Fruit fly (Drosophila melanogaster) whole organism, wandering third instar larva: ENCODE measurements around the gene et.

Experiments
- CG32264 ChIP-seq: fragments of 200-800 bp; sonication (Bioruptor generic); optimal IDR thresholded peaks from 2 replicates; lab custom pipeline; 2016; ENCODE audit warnings: missing biosample characterization, missing genetic modification characterization
- Dfd ChIP-seq: fragments of >200 bp; optimal IDR thresholded peaks from 2 replicates; lab custom pipeline; 2017; ENCODE audit warnings: missing biosample characterization, missing genetic modification characterization
- Hr78 ChIP-seq: fragments of >200 bp; optimal IDR thresholded peaks from 2 replicates; lab custom pipeline; 2017; ENCODE audit warnings: missing biosample characterization, missing genetic modification characterization
- Myc ChIP-seq: fragments of >200 bp; optimal IDR thresholded peaks from 2 replicates; lab custom pipeline; 2017
- N ChIP-seq: fragments of >200 bp; optimal IDR thresholded peaks from 2 replicates; lab custom pipeline; 2018; ENCODE audit warnings: missing biosample characterization, missing external identifiers, missing genetic modification characterization
- br ChIP-seq: fragments of 200-800 bp; sonication (Bioruptor generic); optimal IDR thresholded peaks from 2 replicates; lab custom pipeline; 2016; ENCODE audit warnings: missing biosample characterization, missing genetic modification characterization
- lola ChIP-seq: fragments of >200 bp; optimal IDR thresholded peaks from 2 replicates; lab custom pipeline; 2017; ENCODE audit warnings: missing biosample characterization, missing genetic modification characterization
- pan ChIP-seq: fragments of >200 bp; optimal IDR thresholded peaks from 2 replicates; lab custom pipeline; 2017
- psq ChIP-seq: fragments of 200-800 bp; sonication (Bioruptor generic); optimal IDR thresholded peaks from 3 replicates; lab custom pipeline; 2017; ENCODE audit warnings: missing biosample characterization, mild to moderate bottlenecking, missing genetic modification characterization, moderate library complexity
- woc ChIP-seq: sonication (Bioruptor generic); optimal IDR thresholded peaks from 2 replicates; lab custom pipeline; 2016; ENCODE audit warnings: missing biosample characterization, mild to moderate bottlenecking, missing genetic modification characterization

- TF ChIP-seq woc (GFP tag; lab: Kevin White, UChicago) (peak; percentile 74), N (GFP tag; lab: Kevin White, UChicago) (no peak), br (GFP tag; lab: Kevin White, UChicago) (no peak), Dfd (GFP tag; lab: Kevin White, UChicago) (no peak), Hr78 (GFP tag; lab: Kevin White, UChicago) (no peak), CG32264 (GFP tag; lab: Kevin White, UChicago) (no peak), psq (GFP tag; lab: Kevin White, UChicago) (no peak), Myc (lab: Kevin White, UChicago) (peak; percentile 94), pan (no peak), lola (GFP tag; lab: Kevin White, UChicago) (no peak)
Measured at dm6 chrX:19642819-19643504, 32.7 kb downstream of the et start, which contains the start of the genes CG12237 and Sec61gamma.
